Fruit fly (Drosophila melanogaster): ENCODE data around the gene MESR3.

Gene MESR3

dm6 chr2L:18617003-18617402 lies at the start of gene MESR3:
MESR3 (plus strand) TSS chr2L:18617256.
- TF ChIP-seq foxo (GFP tag; optimal IDR thresholded peaks at IDR 0.05), result peak in 1 of 2 experiments; percentile 72
- TF ChIP-seq CG32264 (GFP tag; optimal IDR thresholded peaks at IDR 0.05), result no peak
- peak; percentile 62 for TF ChIP-seq OdsH (GFP tag; optimal IDR thresholded peaks at IDR 0.05)
- peak; percentile 49 for TF ChIP-seq sage (GFP tag; optimal IDR thresholded peaks at IDR 0.05)
- peak; percentile 46 for TF ChIP-seq rgr (GFP tag; optimal IDR thresholded peaks at IDR 0.05)
- TF ChIP-seq psq (GFP tag; optimal IDR thresholded peaks at IDR 0.05), result peak; percentile 54
- peak; percentile 72 for TF ChIP-seq Sp1 (GFP tag; optimal IDR thresholded peaks at IDR 0.05)
- no peak for TF ChIP-seq pan (optimal IDR thresholded peaks at IDR 0.05)
- TF ChIP-seq Hr78 (GFP tag; optimal IDR thresholded peaks at IDR 0.05), result no peak
- peak; percentile 63 for TF ChIP-seq Dif (GFP tag; optimal IDR thresholded peaks at IDR 0.05; ENCODE audit: partially characterized antibody)
- TF ChIP-seq CG9705 (GFP tag; optimal IDR thresholded peaks at IDR 0.05), result peak; percentile 13
- TF ChIP-seq Myc (optimal IDR thresholded peaks at IDR 0.05), result no peak
- no peak for TF ChIP-seq Rel (GFP tag; optimal IDR thresholded peaks at IDR 0.05)
- TF ChIP-seq Rel (tag; optimal IDR thresholded peaks at IDR 0.05), result peak; percentile 24
- TF ChIP-seq woc (GFP tag; optimal IDR thresholded peaks at IDR 0.05), result no peak
- peak; percentile 68 for TF ChIP-seq HLH106 (tag; optimal IDR thresholded peaks at IDR 0.05)
- no peak for TF ChIP-seq dl (GFP tag; optimal IDR thresholded peaks at IDR 0.05; ENCODE audit: insufficient read depth in 1 of 2, partially characterized antibody in 2 of 2)

- TF ChIP-seq dmrt93B (GFP tag; optimal IDR thresholded peaks at IDR 0.05) (peak; percentile 7), Vsx2 (GFP tag; optimal IDR thresholded peaks at IDR 0.05; ENCODE audit: partially characterized antibody) (no peak), Sp1 (GFP tag; optimal IDR thresholded peaks at IDR 0.05) (peak; percentile 29), Jra (GFP tag; optimal IDR thresholded peaks at IDR 0.05) (peak; percentile 37), Hr78 (GFP tag; optimal IDR thresholded peaks at IDR 0.05) (no peak), rgr (GFP tag; optimal IDR thresholded peaks at IDR 0.05) (peak; percentile 70), CG32264 (GFP tag; optimal IDR thresholded peaks at IDR 0.05) (peak; percentile 12), N (GFP tag; optimal IDR thresholded peaks at IDR 0.05) (no peak), Hnf4 (GFP tag; optimal IDR thresholded peaks at IDR 0.05) (peak; percentile 46), CG9705 (GFP tag; optimal IDR thresholded peaks at IDR 0.05) (no peak), Dfd (GFP tag; optimal IDR thresholded peaks at IDR 0.05) (no peak), jim (GFP tag; optimal IDR thresholded peaks at IDR 0.05) (no peak), Dif (GFP tag; optimal IDR thresholded peaks at IDR 0.05; ENCODE audit: partially characterized antibody) (no peak), tai (GFP tag; optimal IDR thresholded peaks at IDR 0.05) (peak; percentile 69), fru (GFP tag; optimal IDR thresholded peaks at IDR 0.05) (peak; percentile 50), Abd-B (GFP tag; optimal IDR thresholded peaks at IDR 0.05) (no peak), foxo (GFP tag; optimal IDR thresholded peaks at IDR 0.05) (peak in 1 of 2 experiments; percentile 64), pan (optimal IDR thresholded peaks at IDR 0.05) (no peak), Myc (optimal IDR thresholded peaks at IDR 0.05) (no peak), psq (GFP tag; optimal IDR thresholded peaks at IDR 0.05) (no peak), ey (GFP tag; optimal IDR thresholded peaks at IDR 0.05) (peak; percentile 8), GATAd (GFP tag; optimal IDR thresholded peaks at IDR 0.05) (no peak), woc (GFP tag; optimal IDR thresholded peaks at IDR 0.05) (no peak), dsf (GFP tag; optimal IDR thresholded peaks at IDR 0.05; ENCODE audit: borderline replicate concordance) (no peak), h (GFP tag; optimal IDR thresholded peaks at IDR 0.05) (peak; percentile 67), Rel (GFP tag; optimal IDR thresholded peaks at IDR 0.05) (no peak), Rel (tag; optimal IDR thresholded peaks at IDR 0.05) (no peak), Hr83 (GFP tag; optimal IDR thresholded peaks at IDR 0.05; ENCODE audit: poor library complexity, severe bottlenecking) (peak; percentile 69), OdsH (GFP tag; optimal IDR thresholded peaks at IDR 0.05) (peak; percentile 66), sage (GFP tag; optimal IDR thresholded peaks at IDR 0.05) (no peak), br (GFP tag; optimal IDR thresholded peaks at IDR 0.05) (peak; percentile 47), dl (GFP tag; optimal IDR thresholded peaks at IDR 0.05; ENCODE audit: insufficient read depth in 1 of 2, partially characterized antibody in 2 of 2) (no peak), CrebA (GFP tag; optimal IDR thresholded peaks at IDR 0.05; ENCODE audit: borderline replicate concordance) (no peak), sv (GFP tag; optimal IDR thresholded peaks at IDR 0.05) (no peak), brk (GFP tag; optimal IDR thresholded peaks at IDR 0.05) (no peak)
These were observed 49.5 kb upstream of the MESR3 start for dm6 chr2L:18567563-18567962.

- TF ChIP-seq h (GFP tag; optimal IDR thresholded peaks at IDR 0.05), result peak; percentile 55
- no peak for TF ChIP-seq Jra (GFP tag; optimal IDR thresholded peaks at IDR 0.05)
- no peak for TF ChIP-seq OdsH (GFP tag; optimal IDR thresholded peaks at IDR 0.05)
These were observed 48.3 kb upstream of the MESR3 start for dm6 chr2L:18568715-18569114.

Measured in whole organism, wandering third instar larva.